Fruit fly (Drosophila melanogaster): ENCODE measurements around the gene PrBP.

The PrBP gene

DNA sequence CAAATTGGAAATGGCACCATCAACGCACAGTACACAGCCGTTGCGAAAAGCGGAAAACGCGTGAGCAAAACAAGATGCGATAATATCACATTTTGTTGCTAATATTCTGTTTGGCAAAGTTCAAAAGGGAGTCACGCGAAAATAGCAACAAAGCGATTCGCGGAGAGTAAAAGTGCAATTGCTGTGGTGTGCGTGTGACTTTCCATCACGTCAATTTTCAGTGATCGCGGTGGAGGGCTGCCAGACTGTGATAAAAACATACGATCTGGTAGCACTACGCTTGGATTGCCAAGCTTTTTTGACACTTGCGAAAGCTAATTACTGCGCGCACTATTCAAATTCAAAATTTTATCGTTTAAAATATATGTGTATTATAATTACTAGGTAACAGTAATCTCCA is 23.7 kb upstream of the PrBP start, which contains the start of gene Hnf4 (continued):
- no peak for TF ChIP-seq CG12071 (GFP tag; optimal IDR thresholded peaks at IDR 0.05)
- no peak for TF ChIP-seq pita (GFP tag; optimal IDR thresholded peaks at IDR 0.05)
- no peak for TF ChIP-seq Dad (GFP tag; optimal IDR thresholded peaks at IDR 0.05)
- no peak for TF ChIP-seq Rx (GFP tag; IDR thresholded peaks at IDR 0.05)
- peak; percentile 53 for TF ChIP-seq CG3995 (GFP tag; optimal IDR thresholded peaks at IDR 0.05)
- TF ChIP-seq cato (GFP tag; optimal IDR thresholded peaks at IDR 0.05; ENCODE audit: borderline replicate concordance), result no peak
- no peak for TF ChIP-seq trem (tag; optimal IDR thresholded peaks at IDR 0.05)
- TF ChIP-seq dimm (GFP tag; IDR thresholded peaks at IDR 0.05), result no peak
- TF ChIP-seq corto (GFP tag; optimal IDR thresholded peaks at IDR 0.05), result no peak
- TF ChIP-seq bcd (GFP tag; optimal IDR thresholded peaks at IDR 0.05), result no peak
- no peak for TF ChIP-seq CG7928 (GFP tag; optimal IDR thresholded peaks at IDR 0.05)
- no peak for TF ChIP-seq oc (tag; optimal IDR thresholded peaks at IDR 0.05)
- peak; percentile 34; the same call in 1 of the 2 replicates for TF ChIP-seq CG13287 (GFP tag; IDR thresholded peaks at IDR 0.05; ENCODE audit: partially characterized antibody)
- TF ChIP-seq Blimp-1 (GFP tag; optimal IDR thresholded peaks at IDR 0.05), result peak; percentile 62
- TF ChIP-seq CG18011 (GFP tag; optimal IDR thresholded peaks at IDR 0.05), result peak; percentile 77
- TF ChIP-seq bsh (GFP tag; optimal IDR thresholded peaks at IDR 0.05), result no peak
- TF ChIP-seq Doc2 (GFP tag; IDR thresholded peaks at IDR 0.05), result no peak
- no peak for TF ChIP-seq TFAM (GFP tag; optimal IDR thresholded peaks at IDR 0.05)
- 0 out of 2 replicates have a peak, but pooled peaks have one; percentile 42 for TF ChIP-seq tna (GFP tag; IDR thresholded peaks at IDR 0.05; ENCODE audit: partially characterized antibody)
- TF ChIP-seq CG9437 (GFP tag; optimal IDR thresholded peaks at IDR 0.05), result peak; percentile 88
- TF ChIP-seq CG1602 (GFP tag; optimal IDR thresholded peaks at IDR 0.05), result no peak
- no peak for TF ChIP-seq dm (GFP tag; optimal IDR thresholded peaks at IDR 0.05)
- no peak for TF ChIP-seq usp (GFP tag; optimal IDR thresholded peaks at IDR 0.05)
- peak; percentile 72 for TF ChIP-seq Vsx1 (GFP tag; optimal IDR thresholded peaks at IDR 0.05)
- no peak for TF ChIP-seq H15 (GFP tag; IDR thresholded peaks at IDR 0.05)
- TF ChIP-seq slp2 (GFP tag; optimal IDR thresholded peaks at IDR 0.05), result no peak
- TF ChIP-seq exex (tag; optimal IDR thresholded peaks at IDR 0.05), result peak; percentile 53
- peak; percentile 40 for TF ChIP-seq CG1603 (tag; optimal IDR thresholded peaks at IDR 0.05)
- peak; percentile 32 for TF ChIP-seq CG12769 (tag; optimal IDR thresholded peaks at IDR 0.05)
- TF ChIP-seq stwl (tag; optimal IDR thresholded peaks at IDR 0.05), result peak; percentile 19
- TF ChIP-seq CG18619 (GFP tag; optimal IDR thresholded peaks at IDR 0.05), result no peak
- TF ChIP-seq E2f2 (GFP tag; IDR thresholded peaks at IDR 0.05), result peak; percentile 95
- no peak for TF ChIP-seq CG33213 (GFP tag; optimal IDR thresholded peaks at IDR 0.05)
- no peak for TF ChIP-seq trh (GFP tag; optimal IDR thresholded peaks at IDR 0.05)
- no peak for TF ChIP-seq chm (GFP tag; IDR thresholded peaks at IDR 0.05)
- no peak for TF ChIP-seq CG15073 (GFP tag; optimal IDR thresholded peaks at IDR 0.05)
- TF ChIP-seq YL-1 (GFP tag; optimal IDR thresholded peaks at IDR 0.05), result no peak
- TF ChIP-seq Hr3 (GFP tag; optimal IDR thresholded peaks at IDR 0.05), result no peak
- TF ChIP-seq ci (GFP tag; IDR thresholded peaks at IDR 0.05), result 0 out of 3 replicates have a peak, but pooled peaks have one; percentile 21
- no peak for TF ChIP-seq CG7839 (tag; optimal IDR thresholded peaks at IDR 0.05)
- TF ChIP-seq Dref (GFP tag; IDR thresholded peaks at IDR 0.05), result no peak
- no peak for TF ChIP-seq CG8765 (GFP tag; IDR thresholded peaks at IDR 0.05)
- TF ChIP-seq CG10979 (tag; optimal IDR thresholded peaks at IDR 0.05), result no peak
- TF ChIP-seq wdn (GFP tag; IDR thresholded peaks at IDR 0.05), result no peak
- TF ChIP-seq Hr39 (optimal IDR thresholded peaks at IDR 0.05), result no peak
- no peak for TF ChIP-seq insv (GFP tag; optimal IDR thresholded peaks at IDR 0.05)
- TF ChIP-seq BtbVII (GFP tag; optimal IDR thresholded peaks at IDR 0.05), result no peak
- TF ChIP-seq fd64A (GFP tag; optimal IDR thresholded peaks at IDR 0.05), result no peak
- TF ChIP-seq CG18262 (tag; optimal IDR thresholded peaks at IDR 0.05), result no peak
- no peak for TF ChIP-seq CG2120 (GFP tag; optimal IDR thresholded peaks at IDR 0.05)
- no peak for TF ChIP-seq ttk (GFP tag; IDR thresholded peaks at IDR 0.05)
- TF ChIP-seq CG33557 (GFP tag; optimal IDR thresholded peaks at IDR 0.05), result no peak

Measured in whole organism, embryonic.